Fruit fly (Drosophila melanogaster): ENCODE data around the gene CG15563.
A peak's percentile ranks its signal among the peaks of the same experiment; 100 is the strongest.

Gene CG15563

DNA sequence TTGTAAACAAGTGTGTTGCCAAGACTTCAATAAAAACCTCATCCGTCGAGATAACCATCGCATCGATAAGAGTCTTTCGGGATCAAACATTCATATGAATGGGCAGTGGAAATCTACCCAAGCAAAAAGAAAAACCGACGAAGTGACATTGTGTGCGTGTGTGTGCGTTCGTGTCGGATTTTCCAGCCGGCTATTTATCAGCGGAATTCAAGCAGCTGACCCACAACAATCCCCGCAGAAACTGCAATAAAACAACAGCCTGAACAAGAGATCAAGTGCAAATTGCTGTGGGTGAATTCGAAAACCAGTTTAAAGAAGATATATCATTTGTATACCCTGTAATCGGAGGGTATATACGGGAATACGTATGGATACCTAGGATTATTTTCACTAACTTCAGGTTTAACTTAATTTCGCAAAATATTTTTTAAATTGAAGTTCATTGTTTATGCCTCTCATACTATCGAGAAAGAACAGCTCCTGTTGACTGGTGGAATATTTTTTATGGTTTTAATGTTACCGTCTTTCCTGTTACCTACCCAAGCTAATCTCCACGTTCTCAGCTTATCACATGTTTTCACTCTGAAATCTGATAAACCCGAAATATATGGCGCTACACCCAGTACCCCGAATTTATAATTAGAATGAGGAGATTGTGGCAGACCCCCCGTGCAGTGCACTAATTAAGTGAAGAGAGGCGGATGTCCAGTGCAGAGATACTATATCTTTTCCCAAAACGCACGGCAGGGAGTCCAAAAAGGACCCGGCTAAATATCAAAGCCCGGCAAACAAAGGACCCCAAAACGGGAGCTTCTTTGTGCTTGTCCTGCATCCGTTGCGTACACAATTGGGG lies 34.8 kb downstream of the CG15563 start (continued):
- TF ChIP-seq CG3065 (GFP tag; optimal IDR thresholded peaks at IDR 0.05) (no peak), CG34376 (GFP tag; optimal IDR thresholded peaks at IDR 0.05) (peak; percentile 40), grn (GFP tag; optimal IDR thresholded peaks at IDR 0.05) (peak; percentile 37), CG10543 (GFP tag; optimal IDR thresholded peaks at IDR 0.05) (no peak)

DNA sequence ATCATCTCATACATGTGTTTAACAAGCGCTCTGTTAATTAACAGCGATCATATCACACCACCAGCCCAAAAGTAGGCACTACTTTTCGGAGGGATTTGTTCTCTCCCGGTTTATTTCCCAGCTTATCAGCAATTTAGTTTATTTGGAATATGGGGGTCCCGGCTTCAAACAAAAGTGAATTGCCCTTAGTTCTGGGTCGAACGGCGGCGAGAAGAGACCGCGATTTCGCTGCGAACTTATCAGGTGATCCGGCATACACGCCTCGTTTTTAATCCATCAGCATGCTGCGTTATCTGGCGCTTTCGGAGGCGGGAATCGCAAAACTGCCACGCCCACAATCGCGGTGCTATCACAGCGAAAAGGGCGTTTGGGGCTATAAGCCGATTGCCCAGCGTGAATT lies 35.4 kb downstream of the CG15563 start, which contains the start of gene CG1544:
Gene CG1544 (plus strand): TSS at position 186 of the 400 bp plus-strand sequence.
- TF ChIP-seq CG11398 (GFP tag; optimal IDR thresholded peaks at IDR 0.05) (no peak), caup (GFP tag; optimal IDR thresholded peaks at IDR 0.05; ENCODE audit: severe bottlenecking) (peak; percentile 0), pita (GFP tag; optimal IDR thresholded peaks at IDR 0.05) (peak; percentile 13), CG13775 (GFP tag; optimal IDR thresholded peaks at IDR 0.05) (no peak), gcm (GFP tag; optimal IDR thresholded peaks at IDR 0.05) (peak; percentile 65), Hr39 (optimal IDR thresholded peaks at IDR 0.05) (no peak), CG15073 (GFP tag; optimal IDR thresholded peaks at IDR 0.05) (no peak), CG10543 (GFP tag; optimal IDR thresholded peaks at IDR 0.05) (peak; percentile 75), CG34422 (GFP tag; IDR thresholded peaks at IDR 0.05) (peak; percentile 32; the same call in 1 of the 3 replicates), CG2116 (GFP tag; optimal IDR thresholded peaks at IDR 0.05) (no peak), Dip2 (GFP tag; IDR thresholded peaks at IDR 0.05) (no peak), Jarid2 (GFP tag; optimal IDR thresholded peaks at IDR 0.05) (peak; percentile 69), cg (GFP tag; optimal IDR thresholded peaks at IDR 0.05) (peak; percentile 9), en (GFP tag; optimal IDR thresholded peaks at IDR 0.05) (no peak), Dref (GFP tag; IDR thresholded peaks at IDR 0.05) (no peak), sug (tag; optimal IDR thresholded peaks at IDR 0.05) (peak; percentile 98), CG17612 (GFP tag; IDR thresholded peaks at IDR 0.05) (0 out of 2 replicates have a peak, but pooled peaks have one; percentile 15), Dbx (GFP tag; IDR thresholded peaks at IDR 0.05) (peak; percentile 27; the same call in 1 of the 3 replicates), CG8765 (GFP tag; IDR thresholded peaks at IDR 0.05) (no peak), Nf-YC (tag; optimal IDR thresholded peaks at IDR 0.05) (peak; percentile 45), Hr78 (GFP tag; optimal IDR thresholded peaks at IDR 0.05) (peak in 1 of 2 experiments; percentile 50), zfh1 (GFP tag; IDR thresholded peaks at IDR 0.05) (0 out of 3 replicates have a peak, but pooled peaks have one; percentile 24), NFAT (GFP tag; IDR thresholded peaks at IDR 0.05) (peak; percentile 16; the same call in 1 of the 2 replicates), CG3065 (GFP tag; optimal IDR thresholded peaks at IDR 0.05) (peak; percentile 55), ftz-f1 (GFP tag; optimal IDR thresholded peaks at IDR 0.05) (peak; percentile 23), CG4360 (GFP tag; IDR thresholded peaks at IDR 0.05) (0 out of 2 replicates have a peak, but pooled peaks have one; percentile 23), Hmr (GFP tag; optimal IDR thresholded peaks at IDR 0.05) (peak; percentile 17), lab (GFP tag; optimal IDR thresholded peaks at IDR 0.05) (peak; percentile 12), CG4854 (GFP tag; optimal IDR thresholded peaks at IDR 0.05) (no peak), sens (GFP tag) (peak; percentile 38), pan (optimal IDR thresholded peaks at IDR 0.05) (no peak), pan (GFP tag; optimal IDR thresholded peaks at IDR 0.05 in 1 of 2, IDR thresholded peaks at IDR 0.05 in 1 of 2) (peak in 1 of 2 experiments; percentile 7), rib (GFP tag; IDR thresholded peaks at IDR 0.05) (0 out of 2 replicates have a peak, but pooled peaks have one; percentile 32), CG30431 (GFP tag; optimal IDR thresholded peaks at IDR 0.05) (no peak), Deaf1 (tag; optimal IDR thresholded peaks at IDR 0.05) (peak; percentile 21), Atf6 (GFP tag; IDR thresholded peaks at IDR 0.05) (0 out of 2 replicates have a peak, but pooled peaks have one; percentile 21), mirr (GFP tag; optimal IDR thresholded peaks at IDR 0.05) (peak; percentile 96), Trl (optimal IDR thresholded peaks at IDR 0.05) (no peak), Trl (GFP tag; optimal IDR thresholded peaks at IDR 0.05) (no peak), B-H2 (GFP tag; optimal IDR thresholded peaks at IDR 0.05) (peak; percentile 13), CG12769 (tag; optimal IDR thresholded peaks at IDR 0.05) (peak; percentile 94), CG18011 (GFP tag; optimal IDR thresholded peaks at IDR 0.05) (peak; percentile 26), exex (tag; optimal IDR thresholded peaks at IDR 0.05) (peak; percentile 69), pho (GFP tag; optimal IDR thresholded peaks at IDR 0.05) (no peak), CG2678 (tag; optimal IDR thresholded peaks at IDR 0.05) (peak; percentile 6)

Measured in whole organism, embryonic.